Worm (Caenorhabditis elegans): ENCODE data around the gene anmt-3.

anmt-3 gene

DNA sequence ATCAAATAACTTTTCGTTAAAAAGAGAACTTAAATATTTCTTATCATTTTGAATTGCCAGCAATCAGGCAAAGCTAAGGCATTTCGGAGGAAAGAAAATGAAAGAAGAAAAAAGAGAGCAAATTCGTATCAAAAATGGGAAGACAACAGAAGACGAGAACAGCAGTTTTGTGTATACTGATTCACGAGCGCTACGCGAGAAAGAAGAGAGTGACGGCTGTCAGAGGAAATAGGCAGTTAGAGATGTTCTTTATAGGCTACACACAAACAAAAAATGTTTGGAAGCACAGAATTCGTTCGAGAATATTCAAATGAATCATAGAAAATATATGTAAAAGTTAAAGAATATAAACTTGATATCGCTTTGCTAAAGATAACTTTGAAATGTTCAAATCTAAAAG is 26.7 kb upstream of the anmt-3 start:
- TF ChIP-seq mls-2 (tag; optimal IDR thresholded peaks at IDR 0.05) (no peak), unc-39 (tag; optimal IDR thresholded peaks at IDR 0.05) (no peak), pha-4 (tag; optimal IDR thresholded peaks at IDR 0.05) (no peak), tbx-8 (GFP tag; optimal IDR thresholded peaks at IDR 0.05) (no peak), flh-1 (GFP tag; optimal IDR thresholded peaks at IDR 0.05) (no peak), nhr-28 (tag; optimal IDR thresholded peaks at IDR 0.05) (no peak)

DNA sequence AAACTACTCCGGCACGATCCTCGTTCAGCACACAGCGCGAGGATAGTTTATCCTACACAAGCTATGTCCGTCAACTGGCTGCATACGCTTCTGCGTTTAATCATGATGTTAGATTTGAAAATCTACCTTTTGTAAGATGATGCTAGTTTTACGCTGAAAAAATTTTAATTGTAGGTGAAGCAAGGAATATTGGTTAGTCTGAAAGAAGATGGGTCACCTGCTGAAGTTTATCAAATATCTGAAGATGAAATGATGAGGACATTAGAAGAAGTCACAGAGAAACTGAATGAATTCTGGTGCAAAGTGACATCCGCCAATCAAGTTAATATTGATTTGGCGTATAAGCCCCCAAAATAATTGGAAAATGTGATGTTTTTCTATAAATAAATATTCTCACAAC is 25.4 kb upstream of the anmt-3 start:
- TF ChIP-seq mls-2 (tag; optimal IDR thresholded peaks at IDR 0.05) = no peak
- no peak for TF ChIP-seq elt-1 (tag; optimal IDR thresholded peaks at IDR 0.05; ENCODE audit: borderline replicate concordance, insufficient read depth)
- no peak for TF ChIP-seq zip-8 (tag; optimal IDR thresholded peaks at IDR 0.05)
- TF ChIP-seq ham-2 (GFP tag; optimal IDR thresholded peaks at IDR 0.05) = no peak
- no peak for TF ChIP-seq unc-62 (GFP tag; optimal IDR thresholded peaks at IDR 0.05)
- no peak for TF ChIP-seq snpc-4 (tag; optimal IDR thresholded peaks at IDR 0.05)
- no peak for TF ChIP-seq unc-39 (tag; optimal IDR thresholded peaks at IDR 0.05)
- TF ChIP-seq flh-1 (GFP tag; optimal IDR thresholded peaks at IDR 0.05) = no peak
- no peak for TF ChIP-seq M03D4.4 (tag; optimal IDR thresholded peaks at IDR 0.05)
- no peak for TF ChIP-seq nhr-2 (tag; optimal IDR thresholded peaks at IDR 0.05)
- TF ChIP-seq lin-32 (GFP tag; optimal IDR thresholded peaks at IDR 0.05) = no peak
- TF ChIP-seq ceh-43 (GFP tag; optimal IDR thresholded peaks at IDR 0.05) = no peak

DNA sequence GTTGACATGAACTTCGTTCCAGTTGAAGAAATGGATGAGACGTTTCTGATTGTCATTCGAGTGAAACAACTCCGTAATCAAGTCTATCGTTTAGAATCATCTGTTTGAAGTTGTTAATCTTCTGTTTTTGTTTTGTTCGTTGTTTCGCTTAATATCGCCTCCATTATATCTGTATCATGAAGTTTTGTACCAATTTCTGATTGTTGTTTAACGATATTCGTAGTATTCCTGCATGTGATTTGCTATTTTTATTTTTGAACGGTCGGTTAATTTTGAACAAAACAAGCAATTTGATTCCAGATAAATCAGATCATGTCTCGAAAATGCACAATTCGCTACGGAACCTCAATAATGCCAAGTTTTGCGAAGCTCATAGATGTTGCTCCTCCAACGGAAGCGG is 24.4 kb upstream of the anmt-3 start, which contains the start of gene C27H6.9:
C27H6.9 (plus strand) TSS at position 301 of the 400 bp plus-strand sequence.
- no peak for TF ChIP-seq hlh-1 (tag; optimal IDR thresholded peaks at IDR 0.05)
- TF ChIP-seq zip-8 (tag; optimal IDR thresholded peaks at IDR 0.05) = no peak
- TF ChIP-seq sptf-1 (tag; optimal IDR thresholded peaks at IDR 0.05) = no peak
- TF ChIP-seq mab-5 (tag; optimal IDR thresholded peaks at IDR 0.05) = no peak
- no peak for TF ChIP-seq mep-1 (tag; optimal IDR thresholded peaks at IDR 0.05)
- no peak for TF ChIP-seq bed-3 (GFP tag; optimal IDR thresholded peaks at IDR 0.05)

DNA sequence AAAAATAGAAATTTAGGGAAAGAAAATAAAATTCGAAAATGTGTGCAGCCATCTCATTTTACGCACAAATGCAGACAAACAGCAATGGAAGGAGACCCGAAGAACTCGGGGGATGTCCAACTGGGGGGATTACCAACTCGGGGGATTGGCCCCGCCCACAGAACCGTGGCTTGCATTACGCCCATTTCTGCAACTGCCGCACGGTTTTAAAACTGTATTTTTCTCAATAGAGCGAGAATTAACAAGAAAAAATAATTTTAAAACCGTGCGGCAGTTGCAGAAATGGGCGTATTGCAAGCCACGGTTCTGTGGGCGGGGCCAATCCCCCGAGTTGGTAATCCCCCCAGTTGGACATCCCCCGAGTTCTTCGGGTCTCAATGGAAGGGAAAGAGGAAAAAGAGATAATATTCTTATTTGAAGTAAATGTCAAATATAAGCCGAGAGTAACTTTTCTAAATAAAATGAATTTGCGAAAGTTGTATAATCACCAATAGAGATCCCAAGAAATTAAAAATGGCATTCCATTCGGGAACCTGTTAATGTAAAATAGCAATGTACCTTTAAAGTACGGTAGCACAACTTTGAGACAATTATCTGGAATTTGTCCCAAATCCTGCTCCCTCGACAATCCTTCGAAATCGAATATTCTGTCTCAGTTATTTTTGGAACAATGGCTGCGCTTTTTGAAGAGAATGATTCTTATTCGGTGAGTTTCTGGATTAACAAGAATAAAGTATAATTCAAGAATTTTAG is 22.8 kb upstream of the anmt-3 start, which contains the start of the genes ruvb-1 and tofu-1:
ruvb-1 (minus strand) TSS at position 72 of the 753 bp plus-strand sequence.
tofu-1 (plus strand) TSS at position 417 of the 753 bp plus-strand sequence.
- TF ChIP-seq unc-120 (tag; optimal IDR thresholded peaks at IDR 0.05; ENCODE audit: poor library complexity, severe bottlenecking) (peak; percentile 28), lsy-2 (tag; optimal IDR thresholded peaks at IDR 0.05) (peak; percentile 27), mep-1 (tag; optimal IDR thresholded peaks at IDR 0.05) (peak; percentile 34), lin-13 (tag; optimal IDR thresholded peaks at IDR 0.05) (peak; percentile 24), cnd-1 (tag; optimal IDR thresholded peaks at IDR 0.05) (peak; percentile 12), ces-1 (GFP tag; optimal IDR thresholded peaks at IDR 0.05) (peak; percentile 28), ham-2 (GFP tag; optimal IDR thresholded peaks at IDR 0.05) (peak; percentile 19), sptf-1 (tag; optimal IDR thresholded peaks at IDR 0.05) (peak; percentile 50)

DNA sequence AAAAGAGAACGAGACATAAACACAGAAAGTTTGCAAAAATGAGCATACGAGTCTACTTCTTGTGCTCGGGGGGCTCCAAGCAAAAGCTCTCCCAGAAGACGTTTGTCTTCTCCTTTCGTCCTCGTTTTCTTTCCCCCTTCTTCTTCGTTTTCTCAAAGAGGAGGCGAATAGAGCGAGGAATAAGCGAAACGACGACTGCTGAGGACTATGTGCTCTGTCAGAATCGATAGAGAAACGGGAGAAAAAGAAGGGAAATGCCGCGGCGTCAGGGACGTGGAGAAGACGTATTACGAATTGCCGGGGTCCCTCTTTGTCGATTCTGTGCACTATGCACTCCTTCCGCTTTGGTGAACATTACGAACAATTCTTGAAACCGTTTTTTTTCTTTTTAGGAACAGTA is 20.3 kb upstream of the anmt-3 start:
- no peak for TF ChIP-seq tbx-8 (GFP tag; optimal IDR thresholded peaks at IDR 0.05)
- no peak for TF ChIP-seq nhr-28 (tag; optimal IDR thresholded peaks at IDR 0.05)
- peak; percentile 46 for TF ChIP-seq ces-1 (GFP tag; optimal IDR thresholded peaks at IDR 0.05)
- TF ChIP-seq elt-3 (tag; optimal IDR thresholded peaks at IDR 0.05) = no peak

DNA sequence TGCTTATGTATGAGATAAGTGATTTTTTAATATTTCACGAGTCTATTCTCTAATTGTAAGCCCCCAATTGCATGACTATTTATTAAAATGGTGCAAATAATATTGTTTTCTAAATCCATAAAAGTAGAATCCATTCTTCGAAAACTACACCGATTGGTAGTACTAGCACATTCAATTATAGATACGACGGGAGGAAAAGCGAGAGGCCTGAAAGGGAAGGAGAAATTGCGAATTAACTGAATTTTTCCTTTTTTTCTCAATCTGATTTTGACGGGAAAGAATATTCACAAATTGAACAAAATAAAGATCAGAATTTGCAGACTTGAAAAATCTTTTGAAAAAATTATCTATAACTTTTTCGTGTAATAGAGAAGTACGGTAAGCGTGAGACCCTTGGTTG is 19.1 kb upstream of the anmt-3 start:
- TF ChIP-seq unc-120 (tag; optimal IDR thresholded peaks at IDR 0.05; ENCODE audit: poor library complexity, severe bottlenecking) (no peak), ces-1 (GFP tag; optimal IDR thresholded peaks at IDR 0.05) (peak; percentile 89)

DNA sequence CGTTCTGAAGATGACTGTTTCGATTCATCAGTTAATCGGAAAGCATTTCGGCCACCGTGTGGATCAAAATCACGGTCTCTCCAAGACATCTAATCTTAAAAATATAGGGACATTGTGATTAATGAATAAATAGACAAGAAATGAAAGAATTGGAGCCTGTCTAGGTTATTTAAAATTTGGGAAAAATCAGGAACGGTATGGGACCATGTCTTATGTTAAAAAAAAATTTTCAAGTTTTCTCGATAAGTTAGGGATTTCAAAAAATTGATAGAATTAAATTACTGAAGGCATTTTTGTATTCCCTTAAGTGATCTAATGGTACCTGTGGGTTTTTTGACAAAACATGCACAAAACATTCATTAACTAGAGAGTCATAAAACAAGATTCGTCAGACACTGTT is 18.0 kb upstream of the anmt-3 start, which contains the start of gene unc-41:
unc-41 (minus strand) TSS at position 101 of the 400 bp plus-strand sequence.
- no peak for TF ChIP-seq snpc-4 (tag; optimal IDR thresholded peaks at IDR 0.05)
- no peak for TF ChIP-seq flh-1 (GFP tag; optimal IDR thresholded peaks at IDR 0.05)
- TF ChIP-seq ceh-83 (GFP tag; optimal IDR thresholded peaks at IDR 0.05) = no peak
- TF ChIP-seq lsy-2 (tag; optimal IDR thresholded peaks at IDR 0.05) = no peak
- TF ChIP-seq ztf-11 (tag; optimal IDR thresholded peaks at IDR 0.05) = no peak
- no peak for TF ChIP-seq nhr-76 (tag; optimal IDR thresholded peaks at IDR 0.05)
- no peak for TF ChIP-seq mab-5 (tag; optimal IDR thresholded peaks at IDR 0.05)
- no peak for TF ChIP-seq tbx-8 (GFP tag; optimal IDR thresholded peaks at IDR 0.05)
- TF ChIP-seq pha-4 (tag; optimal IDR thresholded peaks at IDR 0.05) = no peak
- TF ChIP-seq unc-62 (GFP tag; optimal IDR thresholded peaks at IDR 0.05) = no peak
- TF ChIP-seq zip-8 (tag; optimal IDR thresholded peaks at IDR 0.05) = no peak
- no peak for TF ChIP-seq nhr-28 (tag; optimal IDR thresholded peaks at IDR 0.05)
